Worm (Caenorhabditis elegans) whole organism, dauer: ENCODE results near the gene Y54G11A.4.
"Not testable (repeated sequence)": the region's sequence is repeated elsewhere in the genome, so short reads cannot be mapped to it uniquely, and the experiment has no call there.

Experiments
- unc-62 ChIP-seq: sonication (generic microtip); optimal IDR thresholded peaks from 2 replicates; lab custom pipeline; 2017; ENCODE audit warnings: missing biosample characterization, missing genetic modification reagents, missing genetic modification characterization

The Y54G11A.4 gene

DNA sequence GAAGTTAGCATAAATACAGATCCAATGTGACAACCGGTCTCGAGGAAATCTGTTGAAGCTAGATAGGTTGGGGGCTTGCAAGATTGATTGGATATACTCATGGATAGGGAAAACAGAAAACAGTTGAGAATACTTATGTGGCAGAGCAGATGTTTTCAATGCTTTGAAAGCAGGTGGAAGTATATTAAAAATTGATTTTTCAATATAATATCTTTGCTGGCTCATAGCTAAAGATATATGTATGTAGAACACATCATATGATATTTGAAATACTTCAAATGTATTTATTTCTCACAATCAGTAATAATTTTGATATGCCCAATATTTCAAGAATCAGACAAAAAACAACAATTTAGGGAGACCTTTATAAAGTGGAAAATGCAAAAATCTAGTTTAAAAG is 5.3 kb upstream of the Y54G11A.4 start, which contains the start of gene srh-41:
TSS of gene srh-41 (minus strand) at position 101 of the 400 bp plus-strand sequence.
- TF ChIP-seq unc-62 = no peak

DNA sequence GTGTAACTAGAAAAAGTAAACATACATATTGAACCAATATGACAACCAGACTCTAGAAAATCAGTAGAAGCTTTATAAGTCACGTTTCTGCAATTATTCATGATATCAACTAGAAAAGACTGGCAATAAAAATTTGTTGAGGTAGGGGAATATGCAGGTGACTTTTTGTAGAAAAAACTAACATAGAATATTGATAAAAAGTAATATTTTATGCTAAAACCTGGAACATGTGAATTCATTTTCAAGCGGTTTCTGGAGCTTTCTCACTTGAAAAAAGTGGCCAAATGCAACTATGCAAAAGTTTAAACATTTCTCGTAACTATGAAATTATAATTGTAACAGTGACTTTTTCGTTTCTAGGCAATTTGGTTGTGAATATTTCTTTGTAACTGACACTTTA is 3.7 kb upstream of the Y54G11A.4 start, which contains the start of gene srh-42:
TSS of gene srh-42 (minus strand) at position 101 of the 400 bp plus-strand sequence.
- no peak for TF ChIP-seq unc-62

DNA sequence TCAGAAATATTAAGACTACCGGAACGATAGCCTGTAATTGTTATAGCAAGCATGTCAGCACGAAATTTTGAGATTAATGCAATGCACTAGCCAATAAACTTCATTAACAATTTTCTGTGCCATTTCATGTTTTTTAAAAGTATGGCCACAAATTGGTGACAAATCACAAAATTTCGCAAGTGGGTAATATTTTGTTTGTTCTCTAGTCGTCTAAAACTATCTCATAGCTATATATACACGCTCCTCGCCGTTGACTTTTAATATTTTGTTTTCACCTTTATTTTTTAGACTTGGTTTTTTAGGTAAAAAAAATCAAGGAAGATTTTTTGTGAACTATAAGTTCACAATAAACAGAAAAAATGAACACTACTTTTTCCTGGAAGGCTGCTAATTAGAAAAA is 1.8 kb upstream of the Y54G11A.4 start:
- no peak for TF ChIP-seq unc-62

DNA sequence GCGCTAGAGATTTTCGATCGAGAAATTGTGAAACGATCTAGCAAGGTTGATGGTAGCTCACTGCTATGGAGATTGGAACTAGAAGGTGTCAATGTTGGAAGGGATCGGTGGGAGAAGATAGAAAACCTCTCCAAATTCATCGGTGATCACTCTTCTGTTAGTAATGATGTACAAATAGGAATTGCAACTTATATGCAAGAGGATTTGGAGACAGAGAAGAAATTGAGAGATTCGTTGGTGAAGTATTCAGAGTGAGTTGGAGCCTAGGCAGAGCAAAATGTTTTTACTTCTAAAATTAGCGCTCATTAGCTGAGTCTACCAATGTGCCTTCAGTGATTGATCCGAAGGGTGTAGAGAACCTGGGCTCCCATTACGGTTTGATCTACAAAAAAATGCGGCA is 1.8 kb downstream of the Y54G11A.4 start:
- TF ChIP-seq unc-62 = no peak

DNA sequence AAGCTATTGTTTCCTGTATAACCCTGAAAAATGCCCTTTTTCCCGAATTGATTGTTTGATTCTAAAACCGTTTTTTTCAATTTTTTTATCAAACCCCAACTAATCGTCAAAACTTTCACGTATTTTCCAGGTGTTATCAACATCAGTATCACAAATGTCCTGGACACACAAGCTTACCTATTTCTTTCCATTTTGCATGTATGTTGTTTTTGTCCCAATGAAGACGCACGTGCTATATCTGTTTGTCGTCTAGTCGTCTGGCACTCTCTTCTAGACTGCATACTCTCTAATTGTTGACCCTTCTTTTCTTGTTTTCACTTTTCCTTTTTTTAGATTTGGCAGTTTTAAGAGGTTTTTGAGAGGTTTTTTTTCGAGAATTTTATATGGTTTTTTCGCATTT is 3.7 kb downstream of the Y54G11A.4 start:
- no peak for TF ChIP-seq unc-62

DNA sequence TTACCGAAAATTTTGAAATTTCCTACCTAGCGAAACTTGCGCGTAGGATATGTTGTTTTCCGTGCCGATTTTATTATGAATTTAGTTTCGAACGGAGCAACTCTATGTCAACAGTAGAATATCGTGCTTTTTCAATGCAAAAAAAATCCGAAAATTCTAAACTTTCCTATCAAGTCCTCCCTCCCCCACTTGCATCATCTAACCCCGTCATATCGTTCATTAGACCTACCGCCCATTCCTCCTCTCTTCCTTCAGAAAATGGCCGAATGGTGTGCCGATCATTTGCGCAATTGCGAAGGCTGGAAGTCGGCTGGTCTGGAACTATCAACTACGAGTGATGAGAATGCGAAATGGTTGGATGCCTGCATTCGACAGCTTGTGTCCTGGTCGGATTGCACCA is 4.4 kb downstream of the Y54G11A.4 start, which contains the start of gene Y54G11A.7:
TSS of gene Y54G11A.7 (plus strand) at position 256 of the 400 bp plus-strand sequence.
- TF ChIP-seq unc-62 = not testable (repeated sequence)

DNA sequence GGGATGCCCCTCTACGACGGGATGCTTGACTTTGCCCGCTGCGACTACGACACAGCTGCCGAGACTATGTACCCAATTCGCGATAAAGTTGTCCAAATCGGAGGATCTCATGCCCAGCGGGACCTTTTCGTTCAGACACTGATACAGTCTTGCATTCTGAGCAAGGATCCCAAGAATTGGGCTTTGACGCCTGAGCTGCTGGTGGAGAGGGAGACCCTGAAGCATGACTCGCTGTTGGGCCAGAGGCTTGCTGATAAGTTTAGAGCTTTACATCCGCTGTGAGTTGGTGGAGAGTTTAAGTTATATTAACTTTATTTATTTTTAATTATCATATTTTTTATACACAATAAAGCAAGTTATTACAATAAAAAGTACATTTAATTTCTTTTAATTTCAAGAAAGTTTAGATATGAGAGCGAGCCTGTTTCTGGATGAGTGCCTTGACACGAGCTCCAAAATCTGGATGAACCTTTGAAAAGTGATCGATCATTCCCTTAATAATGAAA is 6.7 kb downstream of the Y54G11A.4 start:
- TF ChIP-seq unc-62 = no peak

DNA sequence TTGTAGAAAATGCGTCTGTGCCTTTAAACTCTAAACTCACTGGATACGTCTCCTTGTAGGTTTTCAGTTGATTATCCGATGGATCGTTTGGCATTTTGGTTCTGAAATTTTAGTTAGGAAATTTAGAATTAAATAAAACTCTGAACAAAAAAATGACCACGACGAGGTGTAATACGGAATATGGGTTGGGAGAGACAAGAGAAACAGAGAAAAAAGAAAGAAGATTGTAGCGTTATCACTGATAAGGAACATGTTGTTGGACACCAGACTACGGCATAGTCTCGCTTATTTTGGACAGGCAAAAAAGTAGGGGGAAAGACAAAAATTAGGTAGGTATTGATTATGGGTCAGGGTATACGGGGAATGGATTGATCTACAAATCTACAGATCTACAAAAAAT is 9.3 kb downstream of the Y54G11A.4 start, which contains the start of gene ctl-2:
TSS of gene ctl-2 (minus strand) at position 101 of the 400 bp plus-strand sequence.
- TF ChIP-seq unc-62 = not testable (repeated sequence)

DNA sequence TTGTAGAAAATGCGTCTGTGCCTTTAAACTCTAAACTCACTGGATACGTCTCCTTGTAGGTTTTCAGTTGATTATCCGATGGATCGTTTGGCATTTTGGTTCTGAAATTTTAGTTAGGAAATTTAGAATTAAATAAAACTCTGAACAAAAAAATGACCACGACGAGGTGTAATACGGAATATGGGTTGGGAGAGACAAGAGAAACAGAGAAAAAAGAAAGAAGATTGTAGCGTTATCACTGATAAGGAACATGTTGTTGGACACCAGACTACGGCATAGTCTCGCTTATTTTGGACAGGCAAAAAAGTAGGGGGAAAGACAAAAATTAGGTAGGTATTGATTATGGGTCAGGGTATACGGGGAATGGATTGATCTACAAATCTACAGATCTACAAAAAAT is 13.5 kb downstream of the Y54G11A.4 start, which contains the start of gene ctl-1:
TSS of gene ctl-1 (minus strand) at position 101 of the 400 bp plus-strand sequence.
- not testable (repeated sequence) for TF ChIP-seq unc-62

DNA sequence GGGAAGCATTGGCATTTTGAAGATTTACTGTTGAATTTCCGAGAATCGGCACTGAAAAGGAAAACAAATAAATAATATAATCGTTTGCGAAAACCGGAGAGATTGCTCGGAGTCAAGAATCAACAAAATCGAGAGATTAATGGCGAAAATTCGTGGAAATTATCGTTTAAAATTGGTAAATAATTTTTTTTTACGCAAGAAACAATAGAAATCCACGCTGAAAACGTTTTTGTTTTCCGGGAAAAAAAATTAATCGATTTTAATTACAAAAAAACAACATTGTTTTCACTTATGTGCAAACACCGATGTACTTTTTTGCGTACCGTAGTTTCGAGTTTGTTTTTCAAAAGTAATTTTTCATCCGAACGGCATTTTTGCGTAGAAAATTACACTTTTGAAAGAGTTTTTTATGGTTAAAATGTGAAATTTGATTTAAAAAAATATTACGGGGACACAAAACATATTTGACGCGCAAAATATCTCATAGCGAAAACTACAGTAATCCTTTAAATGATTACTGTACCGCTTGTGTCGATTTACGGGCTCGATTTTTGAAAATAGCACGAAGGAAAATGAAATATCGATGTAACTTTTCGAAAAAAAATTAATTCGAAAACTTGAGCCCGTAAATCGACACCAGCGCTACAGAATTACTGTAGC is 18.2 kb downstream of the Y54G11A.4 start, which contains the start of gene ctl-3:
TSS of gene ctl-3 (minus strand) at position 51 of the 660 bp plus-strand sequence.
- no peak for TF ChIP-seq unc-62

DNA sequence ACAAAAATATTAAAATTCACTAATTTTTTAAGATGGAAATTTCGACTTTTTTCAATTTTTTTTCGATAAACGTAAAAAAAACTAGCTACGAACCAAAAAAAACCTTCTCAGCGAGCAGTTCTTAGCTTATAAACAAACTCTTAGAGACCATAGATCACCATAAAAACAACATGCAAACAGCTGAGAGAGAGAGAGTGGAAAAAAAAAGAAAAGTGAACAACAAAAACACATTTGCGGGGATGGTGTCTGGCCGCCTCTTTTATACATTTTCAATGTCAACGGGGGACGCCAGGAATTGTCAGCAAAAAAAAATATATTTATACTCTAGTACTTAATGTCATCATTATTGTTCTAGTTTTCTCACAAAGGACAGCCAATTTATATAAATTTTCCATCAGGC is 18.9 kb downstream of the Y54G11A.4 start:
- no peak for TF ChIP-seq unc-62

DNA sequence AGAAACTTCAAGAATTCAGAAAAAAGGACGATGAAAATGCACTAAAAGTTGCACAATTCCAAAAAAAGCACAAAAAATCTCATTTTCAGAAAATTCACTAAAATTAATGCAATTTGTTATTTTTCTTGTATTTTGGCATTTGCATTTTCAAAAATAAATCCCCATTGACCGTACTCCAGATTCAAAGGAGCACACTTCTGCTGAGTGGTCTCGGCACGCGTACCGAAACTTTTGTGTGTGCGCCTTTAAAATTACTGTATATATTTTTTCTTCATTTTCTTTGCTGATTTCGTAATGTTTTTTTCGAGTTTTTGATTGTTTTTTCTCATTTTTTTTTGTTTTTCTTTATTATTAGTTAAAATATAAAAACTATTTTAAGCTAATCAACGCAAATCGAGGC is 19.6 kb downstream of the Y54G11A.4 start:
- no peak for TF ChIP-seq unc-62

DNA sequence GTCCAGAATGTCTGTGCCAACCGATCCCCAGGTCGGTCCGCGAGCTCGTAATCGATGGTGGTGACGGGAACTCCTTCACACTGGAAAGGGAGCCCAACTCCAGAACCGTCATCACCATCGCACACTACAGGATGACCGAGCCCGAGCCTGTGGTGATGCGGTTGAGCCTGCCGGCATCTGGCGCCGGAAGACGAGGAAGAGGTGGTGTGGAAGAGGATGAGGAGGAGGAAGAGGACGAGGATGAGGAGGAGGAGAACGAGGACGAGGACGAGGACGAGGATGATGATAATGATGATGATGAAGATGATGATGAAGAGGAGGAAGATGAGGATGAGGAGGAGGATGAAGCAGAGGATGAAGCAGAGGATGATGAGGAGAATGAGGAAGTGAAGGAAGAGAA is 25.4 kb downstream of the Y54G11A.4 start, which contains the start of gene Y54G11A.14:
TSS of gene Y54G11A.14 (plus strand) at position 132 of the 400 bp plus-strand sequence.
- no peak for TF ChIP-seq unc-62

DNA sequence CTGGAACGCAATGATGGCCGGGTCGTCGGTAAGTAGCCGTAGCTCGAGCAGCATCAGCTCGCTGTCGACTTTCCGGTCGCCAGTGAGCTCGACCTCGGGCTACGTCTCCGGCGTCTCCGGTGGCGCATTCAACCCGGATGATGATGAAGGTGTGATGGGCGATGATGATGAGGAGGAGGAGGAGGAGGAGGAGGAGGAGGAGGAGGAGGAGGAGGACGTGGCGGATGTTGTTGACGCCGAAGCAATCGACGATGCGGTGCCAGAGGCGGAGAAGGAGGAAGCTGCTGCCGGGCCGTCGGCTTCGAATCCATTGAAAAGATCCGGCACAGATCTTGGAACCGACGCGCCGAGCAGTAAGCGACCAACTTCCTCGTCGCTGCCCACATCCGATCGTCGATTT is 26.6 kb downstream of the Y54G11A.4 start:
- no peak for TF ChIP-seq unc-62

DNA sequence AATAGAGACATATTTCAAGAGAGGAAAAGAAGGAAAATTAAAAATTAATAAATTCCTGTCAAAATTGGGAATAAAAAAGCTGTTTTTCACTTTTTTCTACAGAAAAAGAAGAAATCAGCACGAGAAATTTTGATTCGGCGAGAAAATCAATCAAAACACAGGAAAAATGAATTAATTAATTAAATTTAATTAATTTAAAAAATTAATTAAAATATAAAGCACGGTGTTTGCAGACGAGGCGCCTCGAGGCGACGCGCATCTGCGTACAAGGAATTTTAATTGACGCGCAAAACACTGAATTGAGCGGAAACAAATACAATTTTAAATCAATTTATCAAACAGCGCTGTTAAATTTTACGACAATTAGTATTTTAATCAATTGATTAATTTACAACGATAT is 28.6 kb downstream of the Y54G11A.4 start:
- TF ChIP-seq unc-62 = no peak

DNA sequence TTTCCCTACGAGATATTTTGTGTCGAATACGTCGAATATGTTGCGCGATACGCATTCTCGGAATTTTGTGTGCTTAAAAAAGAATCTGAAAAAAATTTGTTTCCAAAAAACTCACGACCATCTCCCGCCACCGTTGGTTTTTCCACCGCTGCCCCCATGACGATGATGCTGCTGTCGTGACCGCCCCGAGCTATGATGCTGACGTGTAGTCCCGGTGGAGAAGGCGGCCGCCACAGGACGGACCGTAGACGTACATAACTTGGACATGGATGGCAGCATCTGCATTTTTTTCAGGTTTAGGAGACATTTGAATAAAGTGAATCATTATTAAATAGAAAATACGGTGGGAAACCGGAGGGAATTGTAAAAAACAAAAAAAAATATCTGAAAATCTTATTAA is 51.5 kb downstream of the Y54G11A.4 start, which contains the start of gene ddl-3:
TSS of gene ddl-3 (minus strand) at position 289 of the 400 bp plus-strand sequence.
- not testable (repeated sequence) for TF ChIP-seq unc-62
